Fruit fly (Drosophila melanogaster): ENCODE data around the gene CG46468.

CG46468 gene

DNA sequence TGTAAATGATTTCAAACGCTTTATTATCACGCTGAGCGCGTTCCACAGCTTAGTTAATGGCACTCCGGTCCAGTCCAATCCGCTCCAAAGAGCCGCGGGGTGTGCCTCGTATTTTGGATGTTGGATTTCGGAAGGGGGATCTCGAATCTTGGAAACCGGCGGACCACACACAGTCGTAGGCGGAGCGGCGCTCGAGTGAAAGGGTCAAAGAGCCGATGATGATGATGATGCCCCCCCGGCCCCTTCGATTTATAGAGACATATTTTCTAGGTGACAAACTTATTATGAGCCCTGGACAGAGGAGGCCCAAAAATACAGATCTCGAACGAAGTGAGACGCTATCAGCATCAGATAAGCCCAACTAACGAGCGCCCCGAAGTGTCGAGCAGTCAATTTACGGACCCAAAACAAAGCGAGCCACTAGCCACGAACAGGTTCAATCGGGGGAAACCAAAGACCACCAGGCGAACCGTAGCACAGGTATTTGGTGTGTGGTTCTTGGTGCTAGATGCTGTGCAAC, 44.2 kb upstream of the CG46468 start (continued):
- TF ChIP-seq schlank (tag; optimal IDR thresholded peaks at IDR 0.05) (no peak), sr (GFP tag; IDR thresholded peaks at IDR 0.05) (0 out of 3 replicates have a peak, but pooled peaks have one; percentile 41), dm (GFP tag; optimal IDR thresholded peaks at IDR 0.05) (no peak), CG4328 (GFP tag; optimal IDR thresholded peaks at IDR 0.05) (no peak), amos (GFP tag; IDR thresholded peaks at IDR 0.05; ENCODE audit: partially characterized antibody) (no peak), HmgD (GFP tag; optimal IDR thresholded peaks at IDR 0.05) (no peak), CG15514 (GFP tag; optimal IDR thresholded peaks at IDR 0.05) (no peak), sisA (GFP tag; IDR thresholded peaks at IDR 0.05) (no peak), crp (GFP tag; optimal IDR thresholded peaks at IDR 0.05) (no peak), CG2875 (GFP tag; optimal IDR thresholded peaks at IDR 0.05) (no peak), lab (GFP tag; optimal IDR thresholded peaks at IDR 0.05) (no peak), aop (GFP tag; IDR thresholded peaks at IDR 0.05) (no peak), trem (tag; optimal IDR thresholded peaks at IDR 0.05) (no peak), Med (GFP tag) (peak; percentile 37), Awh (GFP tag; IDR thresholded peaks at IDR 0.05) (0 out of 2 replicates have a peak, but pooled peaks have one; percentile 5), Vsx1 (GFP tag; optimal IDR thresholded peaks at IDR 0.05) (no peak), CG32767 (GFP tag; IDR thresholded peaks at IDR 0.05) (no peak), HHEX (GFP tag; optimal IDR thresholded peaks at IDR 0.05) (no peak), Sry-δ (GFP tag; optimal IDR thresholded peaks at IDR 0.05) (no peak), CG14050 (GFP tag; IDR thresholded peaks at IDR 0.05) (no peak), CG1792 (GFP tag; optimal IDR thresholded peaks at IDR 0.05) (no peak), CG6683 (GFP tag; optimal IDR thresholded peaks at IDR 0.05) (no peak), CG13424 (tag; optimal IDR thresholded peaks at IDR 0.05) (no peak), CG4617 (GFP tag; optimal IDR thresholded peaks at IDR 0.05; ENCODE audit: borderline replicate concordance) (no peak), CG16813 (GFP tag; IDR thresholded peaks at IDR 0.05; ENCODE audit: partially characterized antibody) (no peak), crol (GFP tag; IDR thresholded peaks at IDR 0.05) (peak; percentile 48; the same call in 1 of the 2 replicates), CG7745 (tag; optimal IDR thresholded peaks at IDR 0.05) (no peak), YL-1 (GFP tag; optimal IDR thresholded peaks at IDR 0.05) (no peak), pb (GFP tag; optimal IDR thresholded peaks at IDR 0.05) (no peak), stc (GFP tag; IDR thresholded peaks at IDR 0.05) (no peak), klu (GFP tag; IDR thresholded peaks at IDR 0.05) (no peak), CG8478 (optimal IDR thresholded peaks at IDR 0.05) (no peak), Hmr (GFP tag; optimal IDR thresholded peaks at IDR 0.05) (no peak), cwo (GFP tag; optimal IDR thresholded peaks at IDR 0.05) (no peak), CG9797 (GFP tag; optimal IDR thresholded peaks at IDR 0.05) (no peak), seq (GFP tag; IDR thresholded peaks at IDR 0.05) (no peak), sd (tag; optimal IDR thresholded peaks at IDR 0.05) (peak; percentile 6), CG2129 (GFP tag; IDR thresholded peaks at IDR 0.05; ENCODE audit: partially characterized antibody) (no peak), CG14014 (GFP tag; IDR thresholded peaks at IDR 0.05) (no peak), fd3F (GFP tag; optimal IDR thresholded peaks at IDR 0.05) (no peak), CG7987 (GFP tag; optimal IDR thresholded peaks at IDR 0.05) (no peak), CG12299 (tag; optimal IDR thresholded peaks at IDR 0.05) (no peak), CG17802 (tag; optimal IDR thresholded peaks at IDR 0.05) (no peak), MESR4 (GFP tag; optimal IDR thresholded peaks at IDR 0.05) (no peak), CG11456 (GFP tag; IDR thresholded peaks at IDR 0.05) (0 out of 3 replicates have a peak, but pooled peaks have one; percentile 20), CG6175 (GFP tag; IDR thresholded peaks at IDR 0.05) (no peak), bbx (GFP tag; IDR thresholded peaks at IDR 0.05; ENCODE audit: partially characterized antibody) (no peak), al (GFP tag; IDR thresholded peaks at IDR 0.05) (no peak), Kr (GFP tag; optimal IDR thresholded peaks at IDR 0.05) (no peak), dmrt99B (tag; optimal IDR thresholded peaks at IDR 0.05) (no peak)
